Fruit fly (Drosophila melanogaster) whole organism: ENCODE data around the gene CG14362.

Experiments used
- CG8478 ChIP-seq: fragments of >200 bp; optimal IDR thresholded peaks from 2 replicates; lab custom pipeline; 2018; ENCODE audit warnings: inconsistent platforms
- EcR ChIP-seq, 2 experiments: fragments of >200 bp; optimal IDR thresholded peaks; 2 replicates each; lab custom pipeline; 2017; ENCODE audit warnings: missing biosample characterization in 2 of 2, missing genetic modification characterization in 2 of 2, missing genetic modification reagents in 2 of 2
- psq ChIP-seq: fragments of >200 bp; optimal IDR thresholded peaks from 2 replicates; lab custom pipeline; 2017
- usp ChIP-seq: fragments of >200 bp; optimal IDR thresholded peaks from 2 replicates; lab custom pipeline; 2017; ENCODE audit warnings: missing biosample characterization, missing genetic modification characterization, mixed read lengths

- no peak for TF ChIP-seq psq (lab: Kevin White, UChicago)
- TF ChIP-seq CG8478, result no peak
- TF ChIP-seq EcR (GFP tag; optimal IDR thresholded peaks at IDR 0.05; lab: Kevin White, UChicago), result no peak
- no peak for TF ChIP-seq usp (GFP tag; lab: Kevin White, UChicago)
Measured at dm6 chr3R:13842532-13842931, 12.7 kb downstream of the CG14362 start.
